Fruit fly (Drosophila melanogaster) whole organism, embryonic: ENCODE data around the gene Srg3.

Experiments used
- Antp ChIP-seq: fragments of 200-800 bp; sonication (Bioruptor generic); optimal IDR thresholded peaks from 3 replicates; lab custom pipeline; 2016; ENCODE audit warnings: missing biosample characterization, missing genetic modification characterization
- Asciz ChIP-seq: fragments of 200-800 bp; sonication (Bioruptor generic); optimal IDR thresholded peaks from 2 replicates; lab custom pipeline; 2017; ENCODE audit warnings: missing biosample characterization, mild to moderate bottlenecking, missing genetic modification characterization, missing genetic modification reagents
- CG10267 ChIP-seq: fragments of 200-800 bp; sonication (Bioruptor generic); optimal IDR thresholded peaks from 2 replicates; lab custom pipeline; 2018; ENCODE audit warnings: missing biosample characterization, mild to moderate bottlenecking, missing genetic modification characterization, moderate library complexity
- CG10462 ChIP-seq: fragments of 200-800 bp; sonication (Bioruptor generic); optimal IDR thresholded peaks from 2 replicates; lab custom pipeline; 2016; ENCODE audit warnings: missing biosample characterization, missing genetic modification characterization
- CG10565 ChIP-seq: fragments of 200-800 bp; sonication (Bioruptor generic); optimal IDR thresholded peaks from 3 replicates; lab custom pipeline; 2016; ENCODE audit warnings: missing biosample characterization, mild to moderate bottlenecking, missing genetic modification characterization
- CG10959 ChIP-seq: fragments of 200-800 bp; sonication (Bioruptor generic); IDR thresholded peaks from 2 replicates; pipeline ENCODE4 v1.3.6; 2022; ENCODE audit warnings: missing biosample characterization, missing genetic modification characterization
- CG11093 ChIP-seq: fragments of 200-800 bp; sonication (Bioruptor generic); IDR thresholded peaks from 3 replicates; pipeline ENCODE4 v1.3.6; 2022; ENCODE audit warnings: missing biosample characterization, missing genetic modification characterization
- CG11398 ChIP-seq: fragments of 200-800 bp; sonication (Bioruptor generic); optimal IDR thresholded peaks from 2 replicates; lab custom pipeline; 2016; ENCODE audit warnings: missing biosample characterization, missing genetic modification characterization
- CG11456 ChIP-seq: fragments of 200-800 bp; sonication (Bioruptor generic); IDR thresholded peaks from 3 replicates; pipeline ENCODE4 v1.3.6; 2022; ENCODE audit warnings: missing biosample characterization, missing genetic modification characterization
- CG1603 ChIP-seq: fragments of 200-800 bp; sonication (Bioruptor generic); optimal IDR thresholded peaks from 2 replicates; lab custom pipeline; 2019; ENCODE audit warnings: missing biosample characterization, mild to moderate bottlenecking, missing genetic modification characterization, moderate library complexity
- CG1647 ChIP-seq: fragments of 200-800 bp; sonication (Bioruptor generic); optimal IDR thresholded peaks from 3 replicates; lab custom pipeline; 2016; ENCODE audit warnings: missing biosample characterization, missing genetic modification characterization
- CG18619 ChIP-seq: fragments of 200-800 bp; sonication (Bioruptor generic); optimal IDR thresholded peaks from 3 replicates; lab custom pipeline; 2017; ENCODE audit warnings: missing biosample characterization, mild to moderate bottlenecking, missing genetic modification characterization
- CG2889 ChIP-seq: fragments of 200-800 bp; sonication (Bioruptor generic); IDR thresholded peaks from 3 replicates; pipeline ENCODE4 v1.3.6; 2022; ENCODE audit warnings: missing biosample characterization, missing genetic modification characterization
- CG32772 ChIP-seq: fragments of 200-800 bp; sonication (Bioruptor generic); IDR thresholded peaks from 2 replicates; pipeline ENCODE4 v1.3.6; 2022; ENCODE audit warnings: missing biosample characterization, missing genetic modification characterization
- CG34376 ChIP-seq: fragments of 200-800 bp; sonication (Bioruptor generic); optimal IDR thresholded peaks from 2 replicates; lab custom pipeline; 2018; ENCODE audit warnings: missing biosample characterization, mild to moderate bottlenecking, missing genetic modification characterization
- CG4328 ChIP-seq: fragments of 200-800 bp; sonication (Bioruptor generic); optimal IDR thresholded peaks from 3 replicates; lab custom pipeline; 2017; ENCODE audit warnings: missing biosample characterization, missing genetic modification reagents, missing genetic modification characterization
- CG5180 ChIP-seq: fragments of 200-800 bp; sonication (Bioruptor generic); optimal IDR thresholded peaks from 3 replicates; lab custom pipeline; 2017; ENCODE audit warnings: missing biosample characterization, missing genetic modification characterization, mild to moderate bottlenecking, moderate library complexity, missing genetic modification reagents
- CG6654 ChIP-seq: fragments of 200-800 bp; sonication (Bioruptor generic); optimal IDR thresholded peaks from 2 replicates; lab custom pipeline; 2017; ENCODE audit warnings: missing biosample characterization, mild to moderate bottlenecking, missing genetic modification characterization
- CG7372 ChIP-seq: fragments of 200-800 bp; sonication (Bioruptor generic); IDR thresholded peaks from 2 replicates; pipeline ENCODE4 v1.3.6; 2022; ENCODE audit warnings: missing biosample characterization, missing genetic modification characterization
- CG7556 ChIP-seq: fragments of 200-800 bp; sonication (Bioruptor generic); optimal IDR thresholded peaks from 2 replicates; lab custom pipeline; 2017; ENCODE audit warnings: missing biosample characterization, mild to moderate bottlenecking, missing genetic modification characterization
- CG7963 ChIP-seq: fragments of 200-800 bp; sonication (Bioruptor generic); IDR thresholded peaks from 3 replicates; pipeline ENCODE4 v1.3.6; 2022; ENCODE audit warnings: missing biosample characterization, missing genetic modification characterization; ENCODE audit not compliant: partially characterized antibody
- CHES-1-like ChIP-seq: fragments of 200-800 bp; sonication (Bioruptor generic); optimal IDR thresholded peaks from 2 replicates; lab custom pipeline; 2016; ENCODE audit warnings: missing biosample characterization, missing genetic modification characterization
- Camta ChIP-seq: fragments of 200-800 bp; sonication (Bioruptor generic); optimal IDR thresholded peaks from 2 replicates; lab custom pipeline; 2016; ENCODE audit warnings: missing biosample characterization, missing genetic modification characterization
- H15 ChIP-seq: fragments of 200-800 bp; sonication (Bioruptor generic); IDR thresholded peaks from 3 replicates; pipeline ENCODE4 v1.3.6; 2022; ENCODE audit warnings: missing biosample characterization, missing genetic modification characterization
- H2.0 ChIP-seq: fragments of 200-800 bp; sonication (Bioruptor generic); IDR thresholded peaks from 2 replicates; pipeline ENCODE4 v1.3.6; 2022; ENCODE audit warnings: missing biosample characterization, missing genetic modification characterization
- MBD-R2 ChIP-seq: fragments of 200-800 bp; sonication (Bioruptor generic); IDR thresholded peaks from 2 replicates; pipeline ENCODE4 v1.3.6; 2022; ENCODE audit warnings: missing biosample characterization, missing genetic modification characterization
- Mad ChIP-seq: fragments of 200-800 bp; sonication (Bioruptor generic); optimal IDR thresholded peaks from 2 replicates; lab custom pipeline; 2016; ENCODE audit warnings: missing biosample characterization, missing genetic modification characterization
- Neu2 ChIP-seq: fragments of 200-800 bp; sonication (Bioruptor generic); optimal IDR thresholded peaks from 3 replicates; lab custom pipeline; 2016; ENCODE audit warnings: missing biosample characterization, missing genetic modification characterization, borderline replicate concordance
- Ravus ChIP-seq: fragments of 200-800 bp; sonication (Bioruptor generic); IDR thresholded peaks from 2 replicates; pipeline ENCODE4 v1.3.6; 2022; ENCODE audit warnings: missing biosample characterization, missing genetic modification characterization
- Sox100B ChIP-seq: fragments of 200-800 bp; sonication (Bioruptor generic); optimal IDR thresholded peaks from 3 replicates; lab custom pipeline; 2018; ENCODE audit warnings: missing biosample characterization, mild to moderate bottlenecking, missing genetic modification characterization
- bigmax ChIP-seq: fragments of 200-800 bp; sonication (Bioruptor generic); optimal IDR thresholded peaks from 2 replicates; lab custom pipeline; 2018; ENCODE audit warnings: missing biosample characterization, mild to moderate bottlenecking, missing genetic modification characterization
- btn ChIP-seq: fragments of 200-800 bp; sonication (Bioruptor generic); optimal IDR thresholded peaks from 2 replicates; lab custom pipeline; 2016; ENCODE audit warnings: missing biosample characterization, missing genetic modification characterization
- fd64A ChIP-seq: fragments of 200-800 bp; sonication (Bioruptor generic); optimal IDR thresholded peaks from 3 replicates; lab custom pipeline; 2018; ENCODE audit warnings: missing biosample characterization, mild to moderate bottlenecking, missing genetic modification characterization
- gce ChIP-seq: fragments of 200-800 bp; sonication (Bioruptor generic); IDR thresholded peaks from 3 replicates; pipeline ENCODE4 v1.3.6; 2022; ENCODE audit warnings: missing biosample characterization, missing genetic modification characterization
- knrl ChIP-seq: fragments of 200-800 bp; sonication (Bioruptor generic); IDR thresholded peaks from 3 replicates; pipeline ENCODE4 v1.3.6; 2022; ENCODE audit warnings: missing biosample characterization, missing genetic modification characterization; ENCODE audit not compliant: partially characterized antibody
- lab ChIP-seq: fragments of 200-800 bp; sonication (Bioruptor generic); optimal IDR thresholded peaks from 3 replicates; lab custom pipeline; 2017; ENCODE audit warnings: missing biosample characterization, missing genetic modification characterization, mild to moderate bottlenecking, moderate library complexity, missing genetic modification reagents
- lilli ChIP-seq: fragments of 200-800 bp; sonication (Bioruptor generic); optimal IDR thresholded peaks from 3 replicates; lab custom pipeline; 2016; ENCODE audit warnings: missing biosample characterization, missing genetic modification characterization
- oc ChIP-seq: fragments of 200-800 bp; sonication (Bioruptor generic); optimal IDR thresholded peaks from 2 replicates; lab custom pipeline; 2018; ENCODE audit warnings: missing biosample characterization, mild to moderate bottlenecking, missing genetic modification characterization, moderate library complexity
- pan ChIP-seq, 4 experiments: fragments of >200 bp in 3 of 4; fragments of 200-800 bp in 1 of 4; sonication (Bioruptor generic) in 1 of 4; optimal IDR thresholded peaks in 3 of 4; IDR thresholded peaks in 1 of 4; 2 replicates each; pipeline versions ENCODE4 v1.3.6 to Lab custom; 2017 to 2022; ENCODE audit warnings: missing biosample characterization in 2 of 4, missing genetic modification characterization in 2 of 4, mixed read lengths in 1 of 4
- pho ChIP-seq: fragments of 200-800 bp; sonication (Bioruptor generic); optimal IDR thresholded peaks from 2 replicates; lab custom pipeline; 2016; ENCODE audit warnings: missing biosample characterization, missing genetic modification characterization
- pzg ChIP-seq: fragments of 200-800 bp; sonication (Bioruptor generic); optimal IDR thresholded peaks from 3 replicates; lab custom pipeline; 2018; ENCODE audit warnings: missing biosample characterization, mild to moderate bottlenecking, missing genetic modification characterization, moderate library complexity
- run ChIP-seq: fragments of 200-800 bp; sonication (Bioruptor generic); optimal IDR thresholded peaks from 3 replicates; lab custom pipeline; 2018; ENCODE audit warnings: missing biosample characterization, mild to moderate bottlenecking, missing genetic modification characterization
- sc ChIP-seq, 3 experiments: fragments of >200 bp in 2 of 3; fragments of 200-800 bp in 1 of 3; sonication (Bioruptor generic) in 1 of 3; optimal IDR thresholded peaks; 2 replicates in 2 of 3; 3 replicates in 1 of 3; lab custom pipeline; 2017; ENCODE audit warnings: mild to moderate bottlenecking in 1 of 3, missing biosample characterization in 1 of 3, missing genetic modification characterization in 1 of 3, missing genetic modification reagents in 1 of 3
- shn ChIP-seq: fragments of 200-800 bp; sonication (Bioruptor generic); optimal IDR thresholded peaks from 3 replicates; lab custom pipeline; 2016; ENCODE audit warnings: missing biosample characterization, missing genetic modification characterization
- slp2 ChIP-seq: fragments of 200-800 bp; sonication (Bioruptor generic); optimal IDR thresholded peaks from 2 replicates; lab custom pipeline; 2016; ENCODE audit warnings: missing biosample characterization, missing genetic modification characterization
- tna ChIP-seq: fragments of 200-800 bp; sonication (Bioruptor generic); IDR thresholded peaks from 2 replicates; pipeline ENCODE4 v1.3.6; 2022; ENCODE audit warnings: missing biosample characterization, missing genetic modification characterization; ENCODE audit not compliant: partially characterized antibody
- vfl ChIP-seq: fragments of 200-800 bp; sonication (Bioruptor generic); optimal IDR thresholded peaks from 2 replicates; lab custom pipeline; 2016; ENCODE audit warnings: missing biosample characterization, missing genetic modification characterization
- yki ChIP-seq: fragments of >200 bp; optimal IDR thresholded peaks from 3 replicates; lab custom pipeline; 2018

Gene Srg3

DNA sequence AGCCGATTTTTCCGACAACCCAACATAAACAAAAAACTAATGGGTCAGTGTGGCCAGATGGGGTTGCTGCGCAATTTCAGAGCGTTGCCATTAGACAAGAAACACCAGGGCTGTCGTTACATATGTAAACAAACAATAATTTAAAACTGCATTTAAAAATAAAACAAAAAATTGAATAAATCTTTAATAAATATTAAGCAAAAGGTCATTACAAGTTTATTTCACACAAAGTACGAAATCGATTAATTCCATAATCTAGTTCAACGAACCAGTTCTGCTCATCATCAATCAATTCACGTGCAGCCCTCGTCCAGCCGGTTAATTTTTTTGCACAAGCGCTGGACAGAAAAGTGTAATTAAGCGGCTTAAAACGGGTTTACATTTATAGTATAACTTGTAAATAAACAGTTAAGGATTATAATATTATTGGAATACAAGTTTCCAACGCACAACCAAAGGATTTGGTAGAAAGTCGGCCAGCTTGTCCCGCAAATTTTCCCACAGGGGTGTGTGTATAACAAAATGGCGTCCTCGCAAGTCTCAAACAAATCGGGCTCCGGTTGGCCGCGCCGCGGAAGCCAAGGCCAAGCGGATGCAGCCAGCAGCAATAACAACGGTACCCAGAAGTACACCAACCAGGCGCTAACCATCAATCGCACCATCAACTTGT is 32.1 kb upstream of the Srg3 start, which contains the start of the genes CG4022 and Cpsf5 (continued):
- TF ChIP-seq CG11456 (GFP tag; lab: Robert Waterston, UW) (peak; percentile 78; the same call in 2 of the 3 replicates), fd64A (GFP tag; lab: Kevin White, UChicago) (no peak), CG7556 (GFP tag; lab: Kevin White, UChicago) (peak; percentile 78), vfl (peak; percentile 54), Neu2 (GFP tag; lab: Kevin White, UChicago) (no peak), knrl (GFP tag; lab: Robert Waterston, UW) (peak; percentile 61), CG34376 (GFP tag; lab: Kevin White, UChicago) (peak; percentile 23), CG2889 (GFP tag; lab: Robert Waterston, UW) (peak; percentile 77), CG1603 (tag; lab: Kevin White, UChicago) (peak; percentile 64), H15 (GFP tag; lab: Robert Waterston, UW) (peak; percentile 69; the same call in 2 of the 3 replicates), oc (peak; percentile 63), yki (no peak), CG4328 (GFP tag; lab: Kevin White, UChicago) (peak; percentile 78), CG10959 (GFP tag; lab: Robert Waterston, UW) (peak; percentile 70), CG11093 (GFP tag; lab: Robert Waterston, UW) (peak; percentile 76; the same call in 2 of the 3 replicates), lab (GFP tag; lab: Kevin White, UChicago) (peak; percentile 88), CG10267 (tag; lab: Kevin White, UChicago) (peak; percentile 81), Mad (GFP tag; lab: Kevin White, UChicago) (peak; percentile 85), gce (GFP tag; lab: Robert Waterston, UW) (peak; percentile 80; the same call in 1 of the 3 replicates), Ravus (GFP tag; lab: Robert Waterston, UW) (peak; percentile 25; the same call in 1 of the 2 replicates), CG5180 (GFP tag; lab: Kevin White, UChicago) (no peak), MBD-R2 (GFP tag; lab: Robert Waterston, UW) (peak; percentile 84), CG10462 (peak; percentile 67), H2.0 (GFP tag; lab: Robert Waterston, UW) (peak; percentile 81), lilli (peak; percentile 90), pho (peak; percentile 67), sc (optimal IDR thresholded peaks at IDR 0.05; lab: Kevin White, UChicago) (no peak), sc (GFP tag; optimal IDR thresholded peaks at IDR 0.05; lab: Kevin White, UChicago) (peak; percentile 16), CG11398 (GFP tag; lab: Kevin White, UChicago) (no peak), btn (no peak), bigmax (GFP tag; lab: Kevin White, UChicago) (peak; percentile 34), CG7963 (no peak), CG18619 (peak; percentile 80), pan (optimal IDR thresholded peaks at IDR 0.05; lab: Kevin White, UChicago) (no peak), pan (GFP tag; optimal IDR thresholded peaks at IDR 0.05 in 1 of 2, IDR thresholded peaks at IDR 0.05 in 1 of 2) (peak in 1 of 2 experiments; percentile 86), Camta (GFP tag; lab: Kevin White, UChicago) (peak; percentile 61), Sox100B (GFP tag; lab: Kevin White, UChicago) (peak; percentile 71), CHES-1-like (GFP tag; lab: Kevin White, UChicago) (peak; percentile 60), CG1647 (peak; percentile 53), Asciz (GFP tag; lab: Kevin White, UChicago) (peak; percentile 52), pzg (GFP tag; lab: Kevin White, UChicago) (peak; percentile 82), tna (GFP tag; lab: Robert Waterston, UW) (no peak), CG32772 (GFP tag; lab: Robert Waterston, UW) (peak; percentile 79), CG6654 (GFP tag; lab: Kevin White, UChicago) (no peak), CG7372 (GFP tag; lab: Robert Waterston, UW) (peak; percentile 84), run (tag; lab: Kevin White, UChicago) (peak; percentile 54), Antp (GFP tag; lab: Kevin White, UChicago) (peak; percentile 48), CG10565 (no peak), shn (GFP tag; lab: Kevin White, UChicago) (peak; percentile 44), slp2 (GFP tag; lab: Kevin White, UChicago) (peak; percentile 46)
